Fruit fly (Drosophila melanogaster): ENCODE data around the gene CG7886.

The CG7886 gene

DNA sequence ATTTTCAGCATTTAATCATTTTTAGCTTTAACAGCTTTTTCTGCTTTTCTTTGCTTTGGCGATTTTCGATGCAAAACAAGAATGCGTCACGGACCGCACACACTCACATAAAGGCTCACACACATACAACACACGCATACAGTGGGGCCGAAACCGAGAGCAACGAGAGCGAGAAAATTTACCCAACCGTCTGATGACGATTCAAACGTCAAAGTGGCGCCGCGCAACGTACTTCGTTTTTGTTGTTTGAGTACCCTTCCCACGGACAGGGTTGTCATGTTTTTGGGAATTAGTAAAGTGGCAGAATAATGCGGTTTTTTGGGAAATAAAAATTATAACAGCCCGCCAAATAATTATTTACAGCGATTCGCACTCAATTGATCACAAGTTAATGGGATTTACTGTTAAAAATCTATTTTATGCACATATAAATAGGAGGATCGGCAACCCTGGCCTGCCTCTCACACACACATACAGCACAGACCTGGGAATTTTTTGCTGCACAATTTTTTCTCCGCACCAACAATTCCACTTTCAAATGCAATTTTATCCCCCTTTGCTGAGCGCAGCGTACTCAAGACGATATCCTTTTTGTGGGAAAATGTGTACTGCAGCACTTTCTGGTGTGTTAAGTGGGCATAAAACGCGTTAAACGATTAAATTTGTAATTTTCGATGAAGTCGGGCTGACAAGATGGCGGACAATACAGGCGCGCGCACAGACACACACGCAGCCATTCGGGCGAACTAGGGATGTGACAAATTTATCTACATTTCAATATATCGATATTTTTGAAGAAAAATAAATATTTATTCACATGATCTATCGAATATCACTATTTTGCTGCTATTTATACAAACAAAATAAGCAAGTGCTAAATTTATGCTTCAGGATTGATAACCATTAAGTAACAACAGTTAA is 12.9 kb upstream of the CG7886 start (continued):
- TF ChIP-seq Eip78C (GFP tag) (peak; percentile 98), Sox15 (GFP tag; optimal IDR thresholded peaks at IDR 0.05) (peak; percentile 86), fkh (GFP tag; optimal IDR thresholded peaks at IDR 0.05) (peak; percentile 66), Sox102F (GFP tag; optimal IDR thresholded peaks at IDR 0.05) (peak; percentile 95), Smox (GFP tag; optimal IDR thresholded peaks at IDR 0.05) (peak; percentile 92), CG7368 (GFP tag; optimal IDR thresholded peaks at IDR 0.05) (peak; percentile 85), cyc (GFP tag; optimal IDR thresholded peaks at IDR 0.05) (peak; percentile 92), spab (GFP tag; optimal IDR thresholded peaks at IDR 0.05) (peak; percentile 86), CG6792 (GFP tag; optimal IDR thresholded peaks at IDR 0.05) (peak; percentile 94), Blimp-1 (GFP tag; optimal IDR thresholded peaks at IDR 0.05) (peak; percentile 78)

dm6 chr3R:14654231-14654975 is 12.0 kb upstream of the CG7886 start:
- TF ChIP-seq salr (GFP tag; optimal IDR thresholded peaks at IDR 0.05): no peak
- TF ChIP-seq Lpt (GFP tag; optimal IDR thresholded peaks at IDR 0.05): no peak
- peak; percentile 81 for TF ChIP-seq fkh (GFP tag; optimal IDR thresholded peaks at IDR 0.05)
- TF ChIP-seq CG3919 (GFP tag; optimal IDR thresholded peaks at IDR 0.05): no peak
- TF ChIP-seq Hr39 (GFP tag; optimal IDR thresholded peaks at IDR 0.05): no peak
- no peak for TF ChIP-seq CG34406 (GFP tag; optimal IDR thresholded peaks at IDR 0.05)
- no peak for TF ChIP-seq CG11762 (GFP tag; optimal IDR thresholded peaks at IDR 0.05; ENCODE audit: insufficient read depth)
- no peak for TF ChIP-seq CG6854 (GFP tag; optimal IDR thresholded peaks at IDR 0.05)
- TF ChIP-seq eg (GFP tag; IDR thresholded peaks at IDR 0.05): 0 out of 3 replicates have a peak, but pooled peaks have one; percentile 16
- TF ChIP-seq CG15336 (GFP tag; IDR thresholded peaks at IDR 0.05): no peak
- TF ChIP-seq CG3032 (tag; optimal IDR thresholded peaks at IDR 0.05): no peak
- TF ChIP-seq Sox15 (GFP tag; optimal IDR thresholded peaks at IDR 0.05): no peak
- no peak for TF ChIP-seq topi (GFP tag; optimal IDR thresholded peaks at IDR 0.05)
- no peak for TF ChIP-seq CG31627 (GFP tag; optimal IDR thresholded peaks at IDR 0.05)
- no peak for TF ChIP-seq Sox14 (GFP tag; optimal IDR thresholded peaks at IDR 0.05)
- TF ChIP-seq CG6163 (GFP tag; IDR thresholded peaks at IDR 0.05): peak; percentile 55
- peak; percentile 13 for TF ChIP-seq CG6808 (GFP tag; optimal IDR thresholded peaks at IDR 0.05)
- no peak for TF ChIP-seq CG4318 (GFP tag; optimal IDR thresholded peaks at IDR 0.05)
- no peak for TF ChIP-seq CG11294 (GFP tag; IDR thresholded peaks at IDR 0.05)
- TF ChIP-seq Hr4 (GFP tag; optimal IDR thresholded peaks at IDR 0.05): no peak
- TF ChIP-seq svp (GFP tag): no peak
- no peak for TF ChIP-seq net (GFP tag; optimal IDR thresholded peaks at IDR 0.05)
- no peak for TF ChIP-seq CG7368 (GFP tag; optimal IDR thresholded peaks at IDR 0.05)
- TF ChIP-seq Eip93F (GFP tag; optimal IDR thresholded peaks at IDR 0.05): no peak
- TF ChIP-seq pdm3 (GFP tag; optimal IDR thresholded peaks at IDR 0.05): no peak
- no peak for TF ChIP-seq dac (GFP tag; optimal IDR thresholded peaks at IDR 0.05)
- no peak for TF ChIP-seq Blimp-1 (GFP tag; optimal IDR thresholded peaks at IDR 0.05)
- no peak for TF ChIP-seq lz (GFP tag; optimal IDR thresholded peaks at IDR 0.05)
- peak in 1 of 2 experiments; percentile 27 for TF ChIP-seq ss (GFP tag; optimal IDR thresholded peaks at IDR 0.05)
- no peak for TF ChIP-seq Sox102F (GFP tag; optimal IDR thresholded peaks at IDR 0.05)
- no peak for TF ChIP-seq Eip78C (GFP tag)
- no peak for TF ChIP-seq cyc (GFP tag; optimal IDR thresholded peaks at IDR 0.05)
- TF ChIP-seq Ets96B (tag; optimal IDR thresholded peaks at IDR 0.05): no peak
- no peak for TF ChIP-seq Smox (GFP tag; optimal IDR thresholded peaks at IDR 0.05)

Measured in whole organism, prepupa.